Fruit fly (Drosophila melanogaster): ENCODE results near the gene CG46441.

CG46441 gene

dm6 chr3R:20501910-20502309, at the start of gene CG46441:
CG46441 (minus strand) TSS chr3R:20502010.
- TF ChIP-seq CG8478 (optimal IDR thresholded peaks at IDR 0.05) (no peak), CTCF (optimal IDR thresholded peaks at IDR 0.05) (no peak)

- TF ChIP-seq CG8478 (optimal IDR thresholded peaks at IDR 0.05) = no peak
- TF ChIP-seq CTCF (optimal IDR thresholded peaks at IDR 0.05) = peak in 1 of 2 experiments; percentile 19
Measured at dm6 chr3R:20550632-20551486, 49.0 kb upstream of the CG46441 start.

dm6 chr3R:20549855-20550603, 48.2 kb upstream of the CG46441 start:
- TF ChIP-seq CG8478 (optimal IDR thresholded peaks at IDR 0.05) (no peak), CTCF (optimal IDR thresholded peaks at IDR 0.05) (no peak)

dm6 chr3R:20549017-20549854, 47.4 kb upstream of the CG46441 start:
- TF ChIP-seq CTCF (optimal IDR thresholded peaks at IDR 0.05) (no peak), CG8478 (optimal IDR thresholded peaks at IDR 0.05) (no peak)

- TF ChIP-seq CG8478 (optimal IDR thresholded peaks at IDR 0.05) = no peak
- TF ChIP-seq CTCF (optimal IDR thresholded peaks at IDR 0.05) = no peak
Measured at dm6 chr3R:20548255-20548654, 46.4 kb upstream of the CG46441 start.

- no peak for TF ChIP-seq CTCF (optimal IDR thresholded peaks at IDR 0.05)
- TF ChIP-seq CG8478 (optimal IDR thresholded peaks at IDR 0.05) = no peak
Measured at dm6 chr3R:20547758-20548157, 45.9 kb upstream of the CG46441 start.

dm6 chr3R:20546662-20547620, 45.1 kb upstream of the CG46441 start:
- TF ChIP-seq CG8478 (optimal IDR thresholded peaks at IDR 0.05) (no peak), CTCF (optimal IDR thresholded peaks at IDR 0.05) (no peak)

- TF ChIP-seq CTCF (optimal IDR thresholded peaks at IDR 0.05) = no peak
- no peak for TF ChIP-seq CG8478 (optimal IDR thresholded peaks at IDR 0.05)
Measured at dm6 chr3R:20545678-20546077, 43.9 kb upstream of the CG46441 start.

dm6 chr3R:20544952-20545351, 43.1 kb upstream of the CG46441 start:
- TF ChIP-seq CTCF (optimal IDR thresholded peaks at IDR 0.05) = no peak
- no peak for TF ChIP-seq CG8478 (optimal IDR thresholded peaks at IDR 0.05)

dm6 chr3R:20543719-20544118, 41.9 kb upstream of the CG46441 start:
- TF ChIP-seq CTCF (optimal IDR thresholded peaks at IDR 0.05) (no peak), CG8478 (optimal IDR thresholded peaks at IDR 0.05) (no peak)

dm6 chr3R:20543220-20543619, 41.4 kb upstream of the CG46441 start:
- no peak for TF ChIP-seq CTCF (optimal IDR thresholded peaks at IDR 0.05)

- TF ChIP-seq CG8478 (optimal IDR thresholded peaks at IDR 0.05) = no peak
- no peak for TF ChIP-seq CTCF (optimal IDR thresholded peaks at IDR 0.05)
Measured at dm6 chr3R:20542283-20543144, 40.7 kb upstream of the CG46441 start.

- TF ChIP-seq CTCF (optimal IDR thresholded peaks at IDR 0.05) (no peak), CG8478 (optimal IDR thresholded peaks at IDR 0.05) (no peak)
Measured at dm6 chr3R:20534575-20534974, 32.8 kb upstream of the CG46441 start, which contains the start of the genes MtnE and MtnD. MtnE (minus strand) TSS chr3R:20534704. MtnD (plus strand) TSS chr3R:20534962.

Measured in S2 (cell line).